Fruit fly (Drosophila melanogaster): ENCODE measurements around the gene ttm2.

- TF ChIP-seq Hr39 (optimal IDR thresholded peaks at IDR 0.05) (no peak), Asciz (GFP tag; optimal IDR thresholded peaks at IDR 0.05) (no peak), CG1832 (GFP tag; optimal IDR thresholded peaks at IDR 0.05) (no peak), CG15601 (tag; optimal IDR thresholded peaks at IDR 0.05) (no peak), NC2α (GFP tag; optimal IDR thresholded peaks at IDR 0.05) (no peak), CG4707 (GFP tag; optimal IDR thresholded peaks at IDR 0.05) (no peak), CG12942 (GFP tag; optimal IDR thresholded peaks at IDR 0.05) (no peak), CG1603 (tag; optimal IDR thresholded peaks at IDR 0.05) (no peak), ERR (GFP tag; optimal IDR thresholded peaks at IDR 0.05) (no peak), HLH3B (GFP tag; IDR thresholded peaks at IDR 0.05) (no peak), CG14014 (GFP tag; IDR thresholded peaks at IDR 0.05) (no peak), schlank (tag; optimal IDR thresholded peaks at IDR 0.05) (no peak)
These were observed 36.7 kb downstream of the ttm2 start for dm6 chr3L:311607-312006.
